Worm (Caenorhabditis elegans) whole organism, young adult: ENCODE results near the gene C25A8.2.
A peak's percentile ranks its signal among the peaks of the same experiment; 100 is the strongest.

Source experiments
- C17E4.6 ChIP-seq: fragments of 200-800 bp; sonication (Bioruptor generic); IDR thresholded peaks from 2 replicates; pipeline ENCODE4 v1.3.6; 2022; ENCODE audit warnings: missing genetic modification reagents, missing genetic modification characterization, missing compliant biosample characterization
- D2030.7 ChIP-seq: fragments of 200-800 bp; sonication (Bioruptor generic); IDR thresholded peaks from 2 replicates; pipeline ENCODE4 v1.3.6; 2022; ENCODE audit warnings: missing genetic modification reagents, missing genetic modification characterization, missing compliant biosample characterization
- F10E7.11 ChIP-seq: sonication (generic microtip); optimal IDR thresholded peaks from 2 replicates; lab custom pipeline; 2017; ENCODE audit warnings: mild to moderate bottlenecking, missing genetic modification characterization, moderate library complexity, missing compliant biosample characterization
- F23B12.7 ChIP-seq: sonication (generic microtip); optimal IDR thresholded peaks from 2 replicates; lab custom pipeline; 2017; ENCODE audit warnings: missing genetic modification characterization, mild to moderate bottlenecking, missing compliant biosample characterization, antibody characterized with exemption, moderate library complexity; ENCODE audit not compliant: insufficient read depth
- F39B2.1 ChIP-seq: fragments of 200-800 bp; sonication (Bioruptor generic); IDR thresholded peaks from 2 replicates; pipeline ENCODE4 v1.3.6; 2022; ENCODE audit warnings: missing genetic modification reagents, missing genetic modification characterization, missing compliant biosample characterization
- F49E8.2 ChIP-seq: sonication (generic microtip); optimal IDR thresholded peaks from 3 replicates; lab custom pipeline; 2017; ENCODE audit warnings: missing genetic modification characterization, mild to moderate bottlenecking, missing compliant biosample characterization, antibody characterized with exemption, moderate library complexity; ENCODE audit not compliant: insufficient read depth
- F57C9.4 ChIP-seq: sonication (generic microtip); optimal IDR thresholded peaks from 2 replicates; lab custom pipeline; 2017; ENCODE audit warnings: mild to moderate bottlenecking, missing genetic modification characterization, missing compliant biosample characterization
- K11D2.4 ChIP-seq: fragments of 200-800 bp; sonication (Bioruptor generic); IDR thresholded peaks from 2 replicates; pipeline ENCODE4 v1.3.6; 2022; ENCODE audit warnings: missing genetic modification reagents, missing genetic modification characterization, missing compliant biosample characterization
- Y53F4B.3 ChIP-seq: fragments of 200-800 bp; sonication (Bioruptor generic); IDR thresholded peaks from 2 replicates; pipeline ENCODE4 v1.3.6; 2022; ENCODE audit warnings: missing genetic modification reagents, missing genetic modification characterization, missing compliant biosample characterization
- Y56A3A.18 ChIP-seq: fragments of 200-800 bp; sonication (Bioruptor generic); IDR thresholded peaks from 2 replicates; pipeline ENCODE4 v1.3.6; 2022; ENCODE audit warnings: missing genetic modification reagents, missing genetic modification characterization, missing compliant biosample characterization
- Y67H2A.10 ChIP-seq: fragments of 200-800 bp; sonication (Bioruptor generic); conservative IDR thresholded peaks from 2 replicates; pipeline ENCODE4 v1.3.6; 2022; ENCODE audit warnings: missing genetic modification reagents, missing genetic modification characterization, missing compliant biosample characterization
- ZK185.1 ChIP-seq: sonication (generic microtip); optimal IDR thresholded peaks from 2 replicates; lab custom pipeline; 2016; ENCODE audit warnings: mild to moderate bottlenecking, missing genetic modification characterization, missing compliant biosample characterization; ENCODE audit not compliant: poor library complexity, severe bottlenecking
- ama-1 ChIP-seq, 3 experiments: fragments of 150-350 bp in 1 of 3; sonication (generic microtip) in 2 of 3; optimal IDR thresholded peaks; 2 replicates each; lab custom pipeline; 2014 to 2018; ENCODE audit warnings: missing biosample characterization in 2 of 3, missing genetic modification characterization in 2 of 3, missing genetic modification reagents in 2 of 3
- aptf-2 ChIP-seq: fragments of 200-800 bp; sonication (Bioruptor generic); conservative IDR thresholded peaks from 2 replicates; pipeline ENCODE4 v1.3.6; 2022; ENCODE audit warnings: missing genetic modification reagents, missing genetic modification characterization, missing compliant biosample characterization
- athp-1 ChIP-seq: sonication (generic microtip); optimal IDR thresholded peaks from 2 replicates; lab custom pipeline; 2017; ENCODE audit warnings: mild to moderate bottlenecking, missing genetic modification characterization, missing compliant biosample characterization
- attf-5 ChIP-seq: fragments of 200-800 bp; sonication (Bioruptor generic); optimal IDR thresholded peaks from 2 replicates; lab custom pipeline; 2018; ENCODE audit warnings: mild to moderate bottlenecking, missing genetic modification characterization, missing compliant biosample characterization
- cebp-1 ChIP-seq, 2 experiments: fragments of 200-800 bp in 1 of 2; sonication (Bioruptor generic) in 1 of 2; sonication (generic microtip) in 1 of 2; IDR thresholded peaks in 1 of 2; optimal IDR thresholded peaks in 1 of 2; 2 replicates each; pipeline versions ENCODE4 v1.3.6 to Lab custom; 2017 to 2022; ENCODE audit warnings: missing compliant biosample characterization in 2 of 2, missing genetic modification characterization in 2 of 2, mild to moderate bottlenecking in 1 of 2, missing genetic modification reagents in 1 of 2, moderate library complexity in 1 of 2
- ceh-100 ChIP-seq: fragments of 200-800 bp; sonication (Bioruptor generic); IDR thresholded peaks from 2 replicates; pipeline ENCODE4 v1.3.6; 2022; ENCODE audit warnings: missing genetic modification reagents, missing genetic modification characterization, missing compliant biosample characterization
- dpl-1 ChIP-seq: fragments of 150-350 bp; optimal IDR thresholded peaks from 2 replicates; lab custom pipeline; 2014; ENCODE audit warnings: missing biosample characterization, missing genetic modification reagents, missing genetic modification characterization
- egl-44 ChIP-seq: fragments of 200-800 bp; sonication (Bioruptor generic); IDR thresholded peaks from 2 replicates; pipeline ENCODE4 v1.3.6; 2022; ENCODE audit warnings: missing genetic modification reagents, missing genetic modification characterization, missing compliant biosample characterization
- ets-4 ChIP-seq: fragments of 200-800 bp; sonication (Bioruptor generic); optimal IDR thresholded peaks from 2 replicates; lab custom pipeline; 2018; ENCODE audit warnings: mild to moderate bottlenecking, missing genetic modification characterization, missing compliant biosample characterization
- fkh-3 ChIP-seq: sonication (generic microtip); optimal IDR thresholded peaks from 2 replicates; lab custom pipeline; 2016; ENCODE audit warnings: mild to moderate bottlenecking, missing genetic modification characterization, missing compliant biosample characterization
- hlh-26 ChIP-seq: fragments of 200-800 bp; sonication (Bioruptor generic); conservative IDR thresholded peaks from 2 replicates; pipeline ENCODE4 v1.3.6; 2022; ENCODE audit warnings: missing genetic modification reagents, missing genetic modification characterization, missing compliant biosample characterization
- hmg-1.2 ChIP-seq: fragments of 200-800 bp; sonication (Bioruptor generic); IDR thresholded peaks from 2 replicates; pipeline ENCODE4 v1.3.6; 2022; ENCODE audit warnings: missing genetic modification reagents, missing genetic modification characterization, missing compliant biosample characterization
- let-607 ChIP-seq, 2 experiments: fragments of 200-800 bp in 1 of 2; sonication (Bioruptor generic) in 1 of 2; sonication (generic microtip) in 1 of 2; optimal IDR thresholded peaks; 2 replicates each; lab custom pipeline; 2016 to 2018; ENCODE audit warnings: mild to moderate bottlenecking in 2 of 2, missing compliant biosample characterization in 2 of 2, missing genetic modification characterization in 2 of 2, moderate library complexity in 2 of 2, missing genotype in 1 of 2
- lin-35 ChIP-seq, 3 experiments: fragments of 150-350 bp in 2 of 3; sonication (generic microtip) in 1 of 3; optimal IDR thresholded peaks; 2 replicates each; lab custom pipeline; 2014 to 2018; ENCODE audit warnings: missing biosample characterization in 3 of 3, missing genetic modification characterization in 3 of 3, missing genetic modification reagents in 3 of 3
- lin-40 ChIP-seq: sonication (generic microtip); optimal IDR thresholded peaks from 2 replicates; lab custom pipeline; 2016; ENCODE audit warnings: missing genetic modification characterization, mild to moderate bottlenecking, missing compliant biosample characterization, missing genotype, missing genetic modification reagents
- madf-6 ChIP-seq: fragments of 200-800 bp; sonication (Bioruptor generic); IDR thresholded peaks from 2 replicates; pipeline ENCODE4 v1.3.6; 2022; ENCODE audit warnings: missing genetic modification reagents, missing genetic modification characterization, missing compliant biosample characterization
- nhr-120 ChIP-seq: fragments of 200-800 bp; sonication (Bioruptor generic); IDR thresholded peaks from 2 replicates; pipeline ENCODE4 v1.3.6; 2022; ENCODE audit warnings: missing genetic modification characterization, missing compliant biosample characterization
- nhr-27 ChIP-seq: fragments of 200-800 bp; sonication (Bioruptor generic); optimal IDR thresholded peaks from 2 replicates; lab custom pipeline; 2018; ENCODE audit warnings: mild to moderate bottlenecking, missing genetic modification characterization, moderate library complexity, missing compliant biosample characterization
- nhr-90 ChIP-seq: sonication (generic microtip); optimal IDR thresholded peaks from 2 replicates; lab custom pipeline; 2016; ENCODE audit warnings: missing genotype, mild to moderate bottlenecking, missing genetic modification characterization, missing compliant biosample characterization
- rec-8 ChIP-seq, 2 experiments: sonication (generic microtip); optimal IDR thresholded peaks; 2 replicates each; lab custom pipeline; 2016; ENCODE audit warnings: mild to moderate bottlenecking in 2 of 2, missing genetic modification characterization in 2 of 2, missing genetic modification reagents in 2 of 2, missing genotype in 2 of 2, missing biosample characterization in 1 of 2, missing compliant biosample characterization in 1 of 2, moderate library complexity in 1 of 2
- sdz-38 ChIP-seq: sonication (generic microtip); optimal IDR thresholded peaks from 2 replicates; lab custom pipeline; 2016; ENCODE audit warnings: missing genotype, missing genetic modification characterization, missing compliant biosample characterization
- snpc-3.4 ChIP-seq: sonication (generic microtip); optimal IDR thresholded peaks from 2 replicates; lab custom pipeline; 2017; ENCODE audit warnings: missing genetic modification characterization, mild to moderate bottlenecking, missing compliant biosample characterization, antibody characterized with exemption, moderate library complexity, missing genotype, missing genetic modification reagents
- sptf-2 ChIP-seq: fragments of 200-800 bp; sonication (Bioruptor generic); optimal IDR thresholded peaks from 2 replicates; lab custom pipeline; 2018; ENCODE audit warnings: mild to moderate bottlenecking, missing genetic modification characterization, missing compliant biosample characterization
- tbp1 ChIP-seq: fragments of 200-800 bp; sonication (Bioruptor generic); optimal IDR thresholded peaks from 2 replicates; lab custom pipeline; 2018; ENCODE audit warnings: mild to moderate bottlenecking, missing genetic modification characterization, missing compliant biosample characterization
- unc-62 ChIP-seq: fragments of 150-350 bp; optimal IDR thresholded peaks from 2 replicates; lab custom pipeline; 2014; ENCODE audit warnings: missing biosample characterization, missing genetic modification reagents, missing genetic modification characterization
- zfh-2 ChIP-seq: fragments of 200-800 bp; sonication (Bioruptor generic); conservative IDR thresholded peaks from 2 replicates; pipeline ENCODE4 v1.3.6; 2022; ENCODE audit warnings: missing genetic modification reagents, missing genetic modification characterization, missing compliant biosample characterization
- zim-3 ChIP-seq: sonication (generic microtip); optimal IDR thresholded peaks from 2 replicates; lab custom pipeline; 2017; ENCODE audit warnings: mild to moderate bottlenecking, missing genetic modification characterization, moderate library complexity, missing compliant biosample characterization
- ztf-18 ChIP-seq: sonication (generic microtip); optimal IDR thresholded peaks from 2 replicates; lab custom pipeline; 2016; ENCODE audit warnings: missing genotype, mild to moderate bottlenecking, missing genetic modification characterization, missing compliant biosample characterization

Gene C25A8.2

DNA sequence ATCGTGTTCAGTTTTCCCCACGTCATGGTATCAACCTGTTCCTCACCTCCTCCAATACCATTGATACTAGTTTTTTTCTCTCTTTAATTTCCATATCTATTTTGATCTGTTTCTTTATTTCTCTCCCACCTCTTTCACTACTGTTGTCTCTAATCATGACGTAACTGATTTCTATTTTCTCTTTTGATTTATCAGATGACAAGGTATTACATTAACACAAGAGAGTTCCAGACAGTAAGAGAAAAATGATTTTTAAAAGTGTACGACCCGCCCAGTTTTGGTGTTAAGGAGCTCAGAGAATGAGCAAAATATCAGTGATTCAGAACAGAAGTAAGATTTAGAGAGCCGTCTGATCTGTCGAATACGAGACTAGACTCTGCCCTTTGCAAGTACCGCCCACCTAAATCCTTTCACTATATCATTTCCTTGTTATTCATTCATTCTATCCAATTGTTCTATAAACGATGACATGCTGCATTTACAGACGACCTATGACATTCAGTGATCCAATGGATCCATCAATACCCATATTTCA is 40.1 kb downstream of the C25A8.2 start, which contains the start of gene nhr-105 (continued):
- peak; percentile 34 for TF ChIP-seq tbp1
- TF ChIP-seq F10E7.11 (tag; lab: Kevin White, UChicago): no peak
- no peak for TF ChIP-seq ets-4 (GFP tag; lab: Kevin White, UChicago)
- TF ChIP-seq sptf-2 (GFP tag; lab: Kevin White, UChicago): no peak
- no peak for TF ChIP-seq F39B2.1 (GFP tag; lab: Robert Waterston, UW)
- TF ChIP-seq nhr-90 (tag; lab: Kevin White, UChicago): peak; percentile 39
- no peak for TF ChIP-seq nhr-27 (tag; lab: Kevin White, UChicago)
- TF ChIP-seq sdz-38: no peak
- no peak for TF ChIP-seq C17E4.6
- no peak for TF ChIP-seq Y56A3A.18 (GFP tag; lab: Robert Waterston, UW)
- TF ChIP-seq dpl-1: no peak
- TF ChIP-seq rec-8 (tag; optimal IDR thresholded peaks at IDR 0.05; lab: Kevin White, UChicago): no peak
- TF ChIP-seq hmg-1.2 (GFP tag; lab: Robert Waterston, UW): peak; percentile 70
- TF ChIP-seq F49E8.2: no peak
- no peak for TF ChIP-seq Y53F4B.3 (GFP tag; lab: Robert Waterston, UW)
- peak; percentile 59 for TF ChIP-seq lin-40 (tag; lab: Kevin White, UChicago)
- TF ChIP-seq madf-6 (GFP tag; lab: Robert Waterston, UW): no peak
- no peak for TF ChIP-seq D2030.7 (GFP tag; lab: Robert Waterston, UW)
- TF ChIP-seq zfh-2 (GFP tag; lab: Robert Waterston, UW): no peak
- TF ChIP-seq unc-62 (GFP tag; lab: Kevin White, UChicago): peak; percentile 36
- TF ChIP-seq ztf-18: peak; percentile 9
- no peak for TF ChIP-seq snpc-3.4 (tag; lab: Kevin White, UChicago)
- no peak for TF ChIP-seq egl-44 (GFP tag; lab: Robert Waterston, UW)
- peak; percentile 10 for TF ChIP-seq ZK185.1 (tag; lab: Kevin White, UChicago)
- peak; percentile 36 for TF ChIP-seq ama-1 (optimal IDR thresholded peaks at IDR 0.05; lab: Kevin White, UChicago)
- no peak for TF ChIP-seq ama-1 (GFP tag; optimal IDR thresholded peaks at IDR 0.05; lab: Kevin White, UChicago)
- no peak for TF ChIP-seq K11D2.4 (GFP tag; lab: Robert Waterston, UW)
- TF ChIP-seq ceh-100 (GFP tag; lab: Robert Waterston, UW): no peak
- TF ChIP-seq lin-35 (GFP tag; optimal IDR thresholded peaks at IDR 0.05; lab: Kevin White, UChicago): peak in 1 of 3 experiments; percentile 27
- no peak for TF ChIP-seq aptf-2 (GFP tag; lab: Robert Waterston, UW)
- TF ChIP-seq attf-5 (GFP tag; lab: Kevin White, UChicago): peak; percentile 56
- TF ChIP-seq let-607 (tag; optimal IDR thresholded peaks at IDR 0.05; lab: Kevin White, UChicago): no peak
- no peak for TF ChIP-seq hlh-26 (GFP tag; lab: Robert Waterston, UW)
- TF ChIP-seq F23B12.7: no peak
- no peak for TF ChIP-seq cebp-1 (GFP tag; IDR thresholded peaks at IDR 0.05; lab: Robert Waterston, UW)
- TF ChIP-seq cebp-1 (tag; optimal IDR thresholded peaks at IDR 0.05; lab: Kevin White, UChicago): peak; percentile 63
- no peak for TF ChIP-seq athp-1 (tag; lab: Kevin White, UChicago)
- no peak for TF ChIP-seq Y67H2A.10 (GFP tag; lab: Robert Waterston, UW)

- TF ChIP-seq zim-3 (tag; lab: Kevin White, UChicago): peak; percentile 26
- no peak for TF ChIP-seq nhr-120
- TF ChIP-seq ama-1 (optimal IDR thresholded peaks at IDR 0.05; lab: Kevin White, UChicago): peak; percentile 63
- TF ChIP-seq ama-1 (GFP tag; optimal IDR thresholded peaks at IDR 0.05; lab: Kevin White, UChicago): no peak
- TF ChIP-seq F57C9.4: peak; percentile 27
- no peak for TF ChIP-seq fkh-3 (tag; lab: Kevin White, UChicago)
- no peak for TF ChIP-seq F49E8.2
- TF ChIP-seq tbp1: no peak
- TF ChIP-seq, all 124 proteins: peak for 3
Observed at ce11 chrIV:7051515-7051914, 41.9 kb downstream of the C25A8.2 start.
